Worm (Caenorhabditis elegans): Measurements from ENCODE around the gene F44F4.3.

DNA sequence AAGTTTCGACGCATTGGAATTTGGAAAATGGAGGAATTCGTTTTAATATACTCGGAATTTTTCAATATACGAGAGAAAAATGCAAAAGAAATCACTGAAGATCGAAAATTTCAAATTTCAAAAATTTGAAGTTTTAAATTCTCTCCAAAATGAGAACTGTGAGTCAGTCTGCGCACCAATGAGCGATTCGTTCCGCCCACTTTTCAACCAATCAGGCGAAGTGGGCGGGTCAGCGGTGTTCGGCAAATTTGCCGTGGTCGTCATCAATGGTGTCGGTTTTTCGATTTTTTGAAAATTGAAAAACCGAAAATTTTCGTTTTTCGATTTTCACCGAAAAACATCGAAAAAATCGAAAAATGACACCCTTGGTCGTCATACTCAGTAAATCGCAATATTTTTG lies 47.2 kb downstream of the F44F4.3 start:
- TF ChIP-seq lsy-2 (tag; optimal IDR thresholded peaks at IDR 0.05) (no peak), zip-2 (tag; optimal IDR thresholded peaks at IDR 0.05) (no peak), tag-97 (GFP tag; IDR thresholded peaks at IDR 0.05) (no peak), lin-15B (tag; optimal IDR thresholded peaks at IDR 0.05) (no peak), sdz-12 (GFP tag; optimal IDR thresholded peaks at IDR 0.05) (no peak), lin-39 (tag; optimal IDR thresholded peaks at IDR 0.05) (no peak), skn-1 (tag; optimal IDR thresholded peaks at IDR 0.05) (no peak), ceh-28 (tag; optimal IDR thresholded peaks at IDR 0.05) (no peak)
